Worm (Caenorhabditis elegans): ENCODE measurements around the gene tba-9.

DNA sequence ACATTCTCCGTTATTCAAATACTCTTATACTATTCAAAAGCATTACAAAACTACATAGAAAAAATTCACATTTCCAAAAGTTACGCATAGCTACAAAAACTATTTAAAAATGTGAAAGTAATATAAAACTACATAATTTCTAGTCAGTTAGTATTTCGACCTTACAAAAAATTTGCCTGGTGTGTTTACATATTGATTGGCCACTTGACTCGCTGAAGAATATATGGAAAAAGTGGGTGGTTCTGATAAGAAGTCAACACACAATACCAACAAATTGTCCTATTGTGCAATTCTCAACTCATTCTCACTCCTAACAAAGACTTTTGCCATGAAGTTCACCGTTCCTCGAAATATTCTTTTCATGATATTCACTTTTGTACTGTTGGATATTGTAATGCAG lies 46.0 kb downstream of the tba-9 start, which contains the start of gene K09C4.1:
- TF ChIP-seq W03F9.2 (tag; optimal IDR thresholded peaks at IDR 0.05) (no peak), him-1 (tag; optimal IDR thresholded peaks at IDR 0.05) (no peak), dao-5 (tag; optimal IDR thresholded peaks at IDR 0.05) (no peak)
